Fruit fly (Drosophila melanogaster): ENCODE results near the gene CG10654.
A peak's percentile ranks its signal among the peaks of the same experiment; 100 is the strongest.

Gene CG10654

dm6 chr3L:12533392-12534070, 25.9 kb upstream of the CG10654 start, which contains the start of the genes Tsf2 and CG34242 (continued):
- TF ChIP-seq Fer3 (tag; optimal IDR thresholded peaks at IDR 0.05) (peak; percentile 90), psq (GFP tag; optimal IDR thresholded peaks at IDR 0.05) (no peak), Mad (GFP tag; optimal IDR thresholded peaks at IDR 0.05) (no peak), kni (GFP tag; optimal IDR thresholded peaks at IDR 0.05) (no peak), ERR (GFP tag; optimal IDR thresholded peaks at IDR 0.05) (no peak), CG3407 (GFP tag; optimal IDR thresholded peaks at IDR 0.05) (peak; percentile 11), CG3847 (GFP tag; IDR thresholded peaks at IDR 0.05) (peak; percentile 57), her (GFP tag; optimal IDR thresholded peaks at IDR 0.05) (no peak), CG3065 (GFP tag; optimal IDR thresholded peaks at IDR 0.05) (no peak), trem (tag; optimal IDR thresholded peaks at IDR 0.05) (peak; percentile 88), CG17912 (GFP tag; optimal IDR thresholded peaks at IDR 0.05) (no peak), ftz-f1 (GFP tag; optimal IDR thresholded peaks at IDR 0.05) (no peak), run (tag; optimal IDR thresholded peaks at IDR 0.05) (no peak), tap (tag; optimal IDR thresholded peaks at IDR 0.05) (no peak), E2f1 (GFP tag; IDR thresholded peaks at IDR 0.05) (peak; percentile 93), CG18262 (tag; optimal IDR thresholded peaks at IDR 0.05) (peak; percentile 85), prd (optimal IDR thresholded peaks at IDR 0.05) (no peak), prd (GFP tag; IDR thresholded peaks at IDR 0.05) (peak; percentile 96), Fer1 (GFP tag; optimal IDR thresholded peaks at IDR 0.05) (peak; percentile 72), CG13287 (GFP tag; IDR thresholded peaks at IDR 0.05; ENCODE audit: partially characterized antibody) (no peak), grn (GFP tag; optimal IDR thresholded peaks at IDR 0.05) (no peak), CG17361 (GFP tag; IDR thresholded peaks at IDR 0.05) (peak; percentile 94), dpn (GFP tag; optimal IDR thresholded peaks at IDR 0.05) (peak in 1 of 2 experiments; percentile 6), Aef1 (GFP tag; IDR thresholded peaks at IDR 0.05) (peak; percentile 96), CG7556 (GFP tag; optimal IDR thresholded peaks at IDR 0.05) (peak; percentile 49), Dad (GFP tag; optimal IDR thresholded peaks at IDR 0.05) (no peak), twi (tag; optimal IDR thresholded peaks at IDR 0.05) (peak; percentile 25), Ets65A (GFP tag) (no peak), E2f2 (GFP tag; IDR thresholded peaks at IDR 0.05) (peak; percentile 24; the same call in 1 of the 2 replicates), CG30403 (GFP tag; optimal IDR thresholded peaks at IDR 0.05) (peak; percentile 53), CG7987 (GFP tag; optimal IDR thresholded peaks at IDR 0.05) (peak; percentile 59), Atf-2 (GFP tag; optimal IDR thresholded peaks at IDR 0.05) (no peak), so (GFP tag; IDR thresholded peaks at IDR 0.05) (peak; percentile 48; the same call in 1 of the 3 replicates), org-1 (GFP tag; optimal IDR thresholded peaks at IDR 0.05) (peak; percentile 2), CG11085 (GFP tag; IDR thresholded peaks at IDR 0.05) (peak; percentile 89), CG15601 (tag; optimal IDR thresholded peaks at IDR 0.05) (peak; percentile 22), CG31224 (GFP tag; IDR thresholded peaks at IDR 0.05) (peak; percentile 67), CG7372 (GFP tag; IDR thresholded peaks at IDR 0.05) (peak; percentile 61; the same call in 1 of the 2 replicates), Tbp (GFP tag; optimal IDR thresholded peaks at IDR 0.05) (no peak), nom (GFP tag; optimal IDR thresholded peaks at IDR 0.05) (peak; percentile 58), Lpt (GFP tag; optimal IDR thresholded peaks at IDR 0.05) (no peak), CG6683 (GFP tag; optimal IDR thresholded peaks at IDR 0.05) (peak; percentile 58), bab2 (GFP tag; optimal IDR thresholded peaks at IDR 0.05) (no peak), CG11247 (GFP tag; IDR thresholded peaks at IDR 0.05) (peak; percentile 93), CG15514 (GFP tag; optimal IDR thresholded peaks at IDR 0.05) (peak; percentile 90), danr (GFP tag; IDR thresholded peaks at IDR 0.05) (peak; percentile 78), Lim3 (GFP tag; IDR thresholded peaks at IDR 0.05) (peak; percentile 59; the same call in 1 of the 2 replicates), hkb (optimal IDR thresholded peaks at IDR 0.05) (no peak), hkb (GFP tag; IDR thresholded peaks at IDR 0.05) (peak; percentile 85), HmgZ (tag; optimal IDR thresholded peaks at IDR 0.05) (peak; percentile 11), ash1 (GFP tag; optimal IDR thresholded peaks at IDR 0.05) (no peak)
